Worm (Caenorhabditis elegans): Measurements from ENCODE around the gene srw-66.
A peak's percentile ranks its signal among the peaks of the same experiment; 100 is the strongest.

DNA sequence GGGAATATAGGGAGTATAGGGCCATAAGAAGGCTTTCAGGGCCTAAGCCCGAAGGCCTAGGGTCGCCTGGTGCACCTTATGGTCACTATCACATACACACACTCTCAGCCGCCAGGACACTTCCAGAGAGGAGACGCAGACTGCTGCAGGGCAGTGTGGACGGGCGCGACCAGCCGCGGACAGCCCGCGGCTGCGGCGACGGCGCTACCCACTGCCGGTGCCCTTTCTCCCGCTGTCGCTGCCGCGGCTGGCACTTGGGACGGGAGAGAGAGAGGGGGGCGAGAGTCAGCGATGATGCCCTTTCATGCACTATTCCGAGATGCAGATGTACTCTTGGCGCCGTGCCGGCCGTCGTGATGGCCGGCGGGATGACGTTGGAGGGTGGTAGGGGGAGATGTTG lies 33.9 kb downstream of the srw-66 start:
- peak; percentile 23 for TF ChIP-seq nhr-25 (tag; optimal IDR thresholded peaks at IDR 0.05)
- peak; percentile 66 for TF ChIP-seq zag-1 (tag; optimal IDR thresholded peaks at IDR 0.05)
- peak in 1 of 2 experiments; percentile 54 for TF ChIP-seq lsy-2 (tag; optimal IDR thresholded peaks at IDR 0.05)
- TF ChIP-seq nhr-77 (tag; optimal IDR thresholded peaks at IDR 0.05), result no peak
- TF ChIP-seq fos-1 (tag; optimal IDR thresholded peaks at IDR 0.05), result peak; percentile 41
- TF ChIP-seq aly-2 (tag; optimal IDR thresholded peaks at IDR 0.05), result no peak
